Fruit fly (Drosophila melanogaster) whole organism, wandering third instar larva: ENCODE data around the gene CG1789.

ENCODE experiments used
- CG32264 ChIP-seq: fragments of 200-800 bp; sonication (Bioruptor generic); optimal IDR thresholded peaks from 2 replicates; lab custom pipeline; 2016; ENCODE audit warnings: missing biosample characterization, missing genetic modification characterization
- CG9705 ChIP-seq: fragments of 200-800 bp; sonication (Bioruptor generic); optimal IDR thresholded peaks from 2 replicates; lab custom pipeline; 2018; ENCODE audit warnings: missing biosample characterization, mild to moderate bottlenecking, missing genetic modification characterization
- CrebA ChIP-seq: fragments of 200-800 bp; sonication (Bioruptor generic); optimal IDR thresholded peaks from 2 replicates; lab custom pipeline; 2016; ENCODE audit warnings: missing biosample characterization, mild to moderate bottlenecking, missing genetic modification characterization, borderline replicate concordance
- Dfd ChIP-seq: fragments of >200 bp; optimal IDR thresholded peaks from 2 replicates; lab custom pipeline; 2017; ENCODE audit warnings: missing biosample characterization, missing genetic modification characterization
- GATAd ChIP-seq: sonication (Bioruptor generic); optimal IDR thresholded peaks from 2 replicates; lab custom pipeline; 2016; ENCODE audit warnings: missing biosample characterization, missing genetic modification characterization
- HLH106 ChIP-seq: fragments of 200-800 bp; optimal IDR thresholded peaks from 3 replicates; lab custom pipeline; 2019; ENCODE audit warnings: missing biosample characterization, mild to moderate bottlenecking, missing genetic modification characterization, moderate library complexity
- Hnf4 ChIP-seq: fragments of 200-800 bp; sonication (Bioruptor generic); optimal IDR thresholded peaks from 2 replicates; lab custom pipeline; 2016; ENCODE audit warnings: missing biosample characterization, mild to moderate bottlenecking, missing genetic modification characterization
- Hr78 ChIP-seq: fragments of >200 bp; optimal IDR thresholded peaks from 2 replicates; lab custom pipeline; 2017; ENCODE audit warnings: missing biosample characterization, missing genetic modification characterization
- Hr83 ChIP-seq: fragments of 200-300 bp; sonication (Bioruptor generic); optimal IDR thresholded peaks from 2 replicates; lab custom pipeline; 2016; ENCODE audit warnings: missing biosample characterization, mild to moderate bottlenecking, missing genetic modification characterization, moderate library complexity; ENCODE audit not compliant: poor library complexity, severe bottlenecking
- Mio ChIP-seq: sonication (Bioruptor generic); optimal IDR thresholded peaks from 2 replicates; lab custom pipeline; 2016; ENCODE audit warnings: missing biosample characterization, missing genetic modification characterization
- Myc ChIP-seq: fragments of >200 bp; optimal IDR thresholded peaks from 2 replicates; lab custom pipeline; 2017
- N ChIP-seq: fragments of >200 bp; optimal IDR thresholded peaks from 2 replicates; lab custom pipeline; 2018; ENCODE audit warnings: missing biosample characterization, missing external identifiers, missing genetic modification characterization
- OdsH ChIP-seq: fragments of 200-800 bp; sonication (Bioruptor generic); optimal IDR thresholded peaks from 2 replicates; lab custom pipeline; 2016; ENCODE audit warnings: missing biosample characterization, mild to moderate bottlenecking, missing genetic modification characterization
- Rel ChIP-seq, 2 experiments: fragments of 200-800 bp; sonication (Bioruptor generic) in 1 of 2; optimal IDR thresholded peaks; 2 replicates in 1 of 2; 3 replicates in 1 of 2; lab custom pipeline; 2016 to 2019; ENCODE audit warnings: mild to moderate bottlenecking in 2 of 2, missing biosample characterization in 2 of 2, missing genetic modification characterization in 2 of 2, moderate library complexity in 1 of 2
- Sp1 ChIP-seq: fragments of 200-800 bp; sonication (Bioruptor generic); optimal IDR thresholded peaks from 3 replicates; lab custom pipeline; 2019; ENCODE audit warnings: missing biosample characterization, mild to moderate bottlenecking, missing genetic modification characterization, moderate library complexity
- Vsx2 ChIP-seq: fragments of 200-300, 225-300 bp; sonication (Bioruptor generic); optimal IDR thresholded peaks from 2 replicates; lab custom pipeline; 2018; ENCODE audit warnings: missing biosample characterization, missing genetic modification characterization; ENCODE audit not compliant: partially characterized antibody
- br ChIP-seq: fragments of 200-800 bp; sonication (Bioruptor generic); optimal IDR thresholded peaks from 2 replicates; lab custom pipeline; 2016; ENCODE audit warnings: missing biosample characterization, missing genetic modification characterization
- brk ChIP-seq: fragments of 200-800 bp; sonication (Bioruptor generic); optimal IDR thresholded peaks from 2 replicates; lab custom pipeline; 2016; ENCODE audit warnings: missing biosample characterization, mild to moderate bottlenecking, missing genetic modification characterization
- dmrt93B ChIP-seq: fragments of 200-800 bp; sonication (Bioruptor generic); optimal IDR thresholded peaks from 2 replicates; lab custom pipeline; 2018; ENCODE audit warnings: missing biosample characterization, mild to moderate bottlenecking, missing genetic modification characterization
- dsf ChIP-seq: sonication (Bioruptor generic); optimal IDR thresholded peaks from 2 replicates; lab custom pipeline; 2016; ENCODE audit warnings: missing biosample characterization, missing genetic modification characterization, borderline replicate concordance
- ey ChIP-seq: fragments of 200-800 bp; sonication (Bioruptor generic); optimal IDR thresholded peaks from 2 replicates; lab custom pipeline; 2016; ENCODE audit warnings: missing biosample characterization, missing genetic modification characterization
- foxo ChIP-seq, 2 experiments: fragments of 200-800 bp; sonication (Bioruptor generic); optimal IDR thresholded peaks; 2 replicates in 1 of 2; 3 replicates in 1 of 2; lab custom pipeline; 2016 to 2017; ENCODE audit warnings: missing biosample characterization in 2 of 2, missing genetic modification characterization in 2 of 2
- fru ChIP-seq: fragments of 200-800 bp; sonication (Bioruptor generic); optimal IDR thresholded peaks from 3 replicates; lab custom pipeline; 2016; ENCODE audit warnings: missing biosample characterization, mild to moderate bottlenecking, missing genetic modification characterization
- h ChIP-seq: fragments of 200-800 bp; sonication (Bioruptor generic); optimal IDR thresholded peaks from 3 replicates; lab custom pipeline; 2016; ENCODE audit warnings: missing biosample characterization, mild to moderate bottlenecking, missing genetic modification characterization
- jim ChIP-seq: fragments of 175-275, 200-325 bp; sonication (Bioruptor generic); optimal IDR thresholded peaks from 2 replicates; lab custom pipeline; 2016; ENCODE audit warnings: missing biosample characterization, mild to moderate bottlenecking, missing genetic modification characterization
- lola ChIP-seq: fragments of >200 bp; optimal IDR thresholded peaks from 2 replicates; lab custom pipeline; 2017; ENCODE audit warnings: missing biosample characterization, missing genetic modification characterization
- pan ChIP-seq: fragments of >200 bp; optimal IDR thresholded peaks from 2 replicates; lab custom pipeline; 2017
- psq ChIP-seq: fragments of 200-800 bp; sonication (Bioruptor generic); optimal IDR thresholded peaks from 3 replicates; lab custom pipeline; 2017; ENCODE audit warnings: missing biosample characterization, mild to moderate bottlenecking, missing genetic modification characterization, moderate library complexity
- rgr ChIP-seq: fragments of 200-800 bp; sonication (Bioruptor generic); optimal IDR thresholded peaks from 3 replicates; lab custom pipeline; 2016; ENCODE audit warnings: missing biosample characterization, mild to moderate bottlenecking, missing genetic modification characterization
- sv ChIP-seq: fragments of 200-800 bp; sonication (Bioruptor generic); optimal IDR thresholded peaks from 3 replicates; lab custom pipeline; 2016; ENCODE audit warnings: missing biosample characterization, missing genetic modification characterization
- tai ChIP-seq: sonication (Bioruptor generic); optimal IDR thresholded peaks from 2 replicates; lab custom pipeline; 2016; ENCODE audit warnings: missing biosample characterization, missing genetic modification characterization
- usp ChIP-seq: fragments of >200 bp; optimal IDR thresholded peaks from 2 replicates; lab custom pipeline; 2017; ENCODE audit warnings: missing biosample characterization, missing genetic modification characterization
- woc ChIP-seq: sonication (Bioruptor generic); optimal IDR thresholded peaks from 2 replicates; lab custom pipeline; 2016; ENCODE audit warnings: missing biosample characterization, mild to moderate bottlenecking, missing genetic modification characterization

The CG1789 gene

DNA sequence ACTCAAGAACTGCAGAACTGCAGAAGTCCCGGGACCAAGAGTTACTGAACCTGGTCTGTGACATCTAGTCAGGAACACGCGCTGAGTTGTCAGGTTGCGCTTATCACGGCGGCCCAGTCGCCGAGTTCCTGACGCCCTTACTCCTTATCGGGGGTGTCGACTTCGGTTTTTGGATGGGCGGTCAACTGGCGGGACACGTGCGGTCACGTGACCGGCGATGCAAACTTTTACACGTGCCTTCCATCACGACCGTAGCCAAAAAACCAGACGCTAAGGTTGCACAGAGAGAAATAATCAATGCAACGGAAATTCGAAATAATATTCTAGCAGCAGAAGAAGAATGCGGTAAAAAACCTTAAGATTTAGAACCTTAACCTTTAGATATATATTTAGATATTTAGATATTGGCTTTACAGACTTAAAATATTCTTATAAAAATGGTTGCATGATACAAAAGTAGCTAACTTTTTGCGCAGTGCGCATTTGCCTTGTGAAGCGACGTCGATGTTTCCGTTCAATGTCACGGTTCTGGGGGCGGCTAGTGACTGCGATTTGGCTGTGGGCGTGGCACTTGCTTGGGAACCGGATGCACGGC lies 3.2 kb downstream of the CG1789 start:
- TF ChIP-seq fru (GFP tag; lab: Kevin White, UChicago) (no peak), h (no peak), N (GFP tag; lab: Kevin White, UChicago) (no peak), Dfd (GFP tag; lab: Kevin White, UChicago) (no peak), pan (no peak), usp (no peak), HLH106 (tag; lab: Kevin White, UChicago) (no peak), sv (no peak), CrebA (no peak), Hr78 (no peak), Myc (lab: Kevin White, UChicago) (no peak), woc (GFP tag; lab: Kevin White, UChicago) (no peak), br (GFP tag; lab: Kevin White, UChicago) (no peak), OdsH (GFP tag; lab: Kevin White, UChicago) (no peak)

- TF ChIP-seq Vsx2 (GFP tag; lab: Kevin White, UChicago) (no peak), N (GFP tag; lab: Kevin White, UChicago) (no peak), lola (GFP tag; lab: Kevin White, UChicago) (no peak)
Observed at dm6 chrX:8724815-8725214, 4.5 kb downstream of the CG1789 start.

- TF ChIP-seq br (GFP tag; lab: Kevin White, UChicago) (no peak), OdsH (GFP tag; lab: Kevin White, UChicago) (no peak), brk (no peak), Rel (GFP tag; optimal IDR thresholded peaks at IDR 0.05; lab: Kevin White, UChicago) (no peak), Rel (tag; optimal IDR thresholded peaks at IDR 0.05; lab: Kevin White, UChicago) (no peak), usp (no peak), Hr78 (no peak), tai (GFP tag; lab: Kevin White, UChicago) (no peak)
Observed at dm6 chrX:8725238-8725637, 4.9 kb downstream of the CG1789 start.

DNA sequence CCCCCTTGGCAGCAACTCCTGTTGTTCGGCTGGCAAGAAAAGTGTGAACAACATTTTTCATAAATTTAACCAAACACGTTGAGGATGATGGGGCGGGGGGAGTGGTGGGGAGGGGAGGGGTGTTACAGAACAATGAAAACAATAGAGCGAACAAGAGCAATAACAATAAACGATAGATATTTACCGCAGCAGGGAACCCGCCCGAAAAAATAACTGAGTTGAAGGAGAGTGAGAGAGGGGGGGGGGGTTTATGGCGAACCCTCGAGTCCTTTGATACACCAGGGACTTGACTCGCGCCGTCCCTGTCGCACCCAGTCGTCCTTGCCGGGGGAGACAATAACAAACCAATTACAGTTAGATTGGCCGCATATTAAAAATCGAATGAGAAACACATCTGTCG lies 6.5 kb downstream of the CG1789 start:
- TF ChIP-seq Hr78 (no peak), N (GFP tag; lab: Kevin White, UChicago) (no peak), sv (no peak), pan (no peak), fru (GFP tag; lab: Kevin White, UChicago) (no peak), Hr83 (no peak), foxo (GFP tag; optimal IDR thresholded peaks at IDR 0.05; lab: Kevin White, UChicago) (no peak), dsf (no peak), Sp1 (GFP tag; lab: Kevin White, UChicago) (no peak), tai (GFP tag; lab: Kevin White, UChicago) (no peak)

DNA sequence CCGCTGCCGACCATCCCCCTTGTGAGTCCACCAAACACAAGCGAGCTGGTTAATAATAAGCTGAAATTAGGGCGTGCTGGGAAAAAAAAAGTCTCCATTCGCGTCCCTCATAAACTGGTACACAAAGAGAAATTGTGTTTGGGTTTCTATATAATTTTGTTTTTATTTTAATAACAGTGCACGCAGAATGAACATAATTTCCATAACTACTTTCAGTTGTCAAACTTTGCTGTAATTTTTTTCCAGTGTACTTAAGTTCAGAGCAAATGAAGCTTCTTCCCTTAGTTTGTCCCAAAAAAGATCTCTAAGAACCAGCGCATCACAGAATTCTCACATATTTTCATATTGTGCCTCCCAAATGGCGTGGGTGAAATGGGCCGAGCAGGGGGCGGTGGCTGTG lies 7.7 kb downstream of the CG1789 start:
- no peak for TF ChIP-seq dmrt93B (GFP tag; lab: Kevin White, UChicago)
- no peak for TF ChIP-seq pan
- TF ChIP-seq CG32264 (GFP tag; lab: Kevin White, UChicago), result no peak
- TF ChIP-seq CG9705 (GFP tag; lab: Kevin White, UChicago), result no peak
- no peak for TF ChIP-seq N (GFP tag; lab: Kevin White, UChicago)
- no peak for TF ChIP-seq usp
- TF ChIP-seq jim (GFP tag; lab: Kevin White, UChicago), result no peak
- no peak for TF ChIP-seq Vsx2 (GFP tag; lab: Kevin White, UChicago)
- no peak for TF ChIP-seq Dfd (GFP tag; lab: Kevin White, UChicago)
- no peak for TF ChIP-seq Myc (lab: Kevin White, UChicago)
- no peak for TF ChIP-seq Hr78
- TF ChIP-seq Sp1 (GFP tag; lab: Kevin White, UChicago), result no peak
- no peak for TF ChIP-seq psq (GFP tag; lab: Kevin White, UChicago)
- no peak for TF ChIP-seq Mio (GFP tag; lab: Kevin White, UChicago)
- TF ChIP-seq HLH106 (tag; lab: Kevin White, UChicago), result no peak
- TF ChIP-seq rgr (GFP tag; lab: Kevin White, UChicago), result no peak
- TF ChIP-seq, all 38 proteins: peak for 0

DNA sequence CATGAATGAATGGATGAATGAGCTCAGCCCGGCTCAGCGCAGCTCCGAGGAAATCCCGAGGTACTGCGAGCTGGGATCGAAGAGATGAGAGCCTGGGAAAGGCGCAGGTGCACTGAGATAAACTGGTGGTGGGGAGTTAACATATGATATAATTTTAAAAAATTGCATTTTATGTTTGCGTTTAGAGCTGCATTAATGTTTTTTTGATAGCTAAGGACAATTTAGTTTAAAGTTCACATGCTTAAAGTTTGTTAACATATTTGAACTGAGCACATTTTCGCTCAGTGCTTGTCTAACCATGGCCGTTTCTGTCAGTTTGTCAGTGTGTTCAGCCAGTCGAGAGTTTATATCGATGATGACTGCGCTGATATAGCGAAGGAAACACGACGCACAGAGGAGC lies 10.0 kb downstream of the CG1789 start:
- peak; percentile 50 for TF ChIP-seq OdsH (GFP tag; lab: Kevin White, UChicago)
- peak; percentile 53 for TF ChIP-seq psq (GFP tag; lab: Kevin White, UChicago)
- TF ChIP-seq rgr (GFP tag; lab: Kevin White, UChicago), result peak; percentile 56
- TF ChIP-seq h, result peak; percentile 78
- no peak for TF ChIP-seq CrebA
- no peak for TF ChIP-seq tai (GFP tag; lab: Kevin White, UChicago)
- TF ChIP-seq woc (GFP tag; lab: Kevin White, UChicago), result peak; percentile 52
- TF ChIP-seq fru (GFP tag; lab: Kevin White, UChicago), result peak; percentile 68
- no peak for TF ChIP-seq dsf
- no peak for TF ChIP-seq Rel (GFP tag; optimal IDR thresholded peaks at IDR 0.05; lab: Kevin White, UChicago)
- TF ChIP-seq Rel (tag; optimal IDR thresholded peaks at IDR 0.05; lab: Kevin White, UChicago), result peak; percentile 22
- no peak for TF ChIP-seq GATAd (GFP tag; lab: Kevin White, UChicago)
- peak; percentile 17 for TF ChIP-seq brk
- TF ChIP-seq N (GFP tag; lab: Kevin White, UChicago), result no peak
- TF ChIP-seq HLH106 (tag; lab: Kevin White, UChicago), result peak; percentile 71
- no peak for TF ChIP-seq Hr83
- TF ChIP-seq Hnf4 (GFP tag; lab: Kevin White, UChicago), result peak; percentile 51
- TF ChIP-seq foxo (GFP tag; optimal IDR thresholded peaks at IDR 0.05; lab: Kevin White, UChicago), result peak in 1 of 2 experiments; percentile 74
- peak; percentile 66 for TF ChIP-seq Sp1 (GFP tag; lab: Kevin White, UChicago)
- TF ChIP-seq Hr78, result no peak
- no peak for TF ChIP-seq Myc (lab: Kevin White, UChicago)
- TF ChIP-seq dmrt93B (GFP tag; lab: Kevin White, UChicago), result peak; percentile 27
- TF ChIP-seq Dfd (GFP tag; lab: Kevin White, UChicago), result no peak
- TF ChIP-seq ey (GFP tag; lab: Kevin White, UChicago), result peak; percentile 72
- TF ChIP-seq CG9705 (GFP tag; lab: Kevin White, UChicago), result peak; percentile 39
- peak; percentile 61 for TF ChIP-seq br (GFP tag; lab: Kevin White, UChicago)
- TF ChIP-seq pan, result no peak
